Fruit fly (Drosophila melanogaster): ENCODE data around the gene CG7573.

The CG7573 gene

dm6 chr3L:11294496-11295163 lies 16.9 kb upstream of the CG7573 start (continued):
- TF ChIP-seq Bgb (GFP tag; IDR thresholded peaks at IDR 0.05; ENCODE audit: partially characterized antibody) (no peak), cg (GFP tag; optimal IDR thresholded peaks at IDR 0.05) (peak; percentile 79), nom (GFP tag; optimal IDR thresholded peaks at IDR 0.05) (peak; percentile 19), CG8290 (GFP tag; optimal IDR thresholded peaks at IDR 0.05) (no peak), CG8290 (tag; optimal IDR thresholded peaks at IDR 0.05) (peak in 1 of 2 experiments; percentile 12), Fer2 (tag; optimal IDR thresholded peaks at IDR 0.05) (no peak), Trl (optimal IDR thresholded peaks at IDR 0.05) (peak; percentile 79 to 82), Trl (GFP tag; optimal IDR thresholded peaks at IDR 0.05) (peak; percentile 12), bab2 (GFP tag; optimal IDR thresholded peaks at IDR 0.05) (no peak), sr (GFP tag; IDR thresholded peaks at IDR 0.05) (0 out of 3 replicates have a peak, but pooled peaks have one; percentile 15), CG17359 (tag; optimal IDR thresholded peaks at IDR 0.05) (no peak), nau (GFP tag; optimal IDR thresholded peaks at IDR 0.05) (no peak), lab (GFP tag; optimal IDR thresholded peaks at IDR 0.05) (peak; percentile 18), CG10274 (GFP tag; optimal IDR thresholded peaks at IDR 0.05) (peak; percentile 5), zen2 (GFP tag; IDR thresholded peaks at IDR 0.05; ENCODE audit: partially characterized antibody) (no peak), lbe (GFP tag; optimal IDR thresholded peaks at IDR 0.05) (peak; percentile 2), kah (GFP tag; optimal IDR thresholded peaks at IDR 0.05) (peak; percentile 50), ranshi (GFP tag; IDR thresholded peaks at IDR 0.05) (0 out of 2 replicates have a peak, but pooled peaks have one; percentile 21), tna (GFP tag; IDR thresholded peaks at IDR 0.05; ENCODE audit: partially characterized antibody) (0 out of 2 replicates have a peak, but pooled peaks have one; percentile 9), CG6175 (GFP tag; IDR thresholded peaks at IDR 0.05) (peak; percentile 99), stc (GFP tag; IDR thresholded peaks at IDR 0.05) (0 out of 2 replicates have a peak, but pooled peaks have one; percentile 5), crol (GFP tag; IDR thresholded peaks at IDR 0.05) (peak; percentile 63), ssp (GFP tag; IDR thresholded peaks at IDR 0.05) (no peak), Adf1 (GFP tag; IDR thresholded peaks at IDR 0.05) (peak; percentile 68), dati (GFP tag; IDR thresholded peaks at IDR 0.05) (no peak), CG7786 (GFP tag; optimal IDR thresholded peaks at IDR 0.05) (no peak), CG13287 (GFP tag; IDR thresholded peaks at IDR 0.05; ENCODE audit: partially characterized antibody) (peak; percentile 26; the same call in 1 of the 2 replicates), CG1832 (GFP tag; optimal IDR thresholded peaks at IDR 0.05) (peak; percentile 54), ewg (GFP tag; optimal IDR thresholded peaks at IDR 0.05) (no peak), CG14710 (tag; optimal IDR thresholded peaks at IDR 0.05) (no peak), mld (GFP tag; IDR thresholded peaks at IDR 0.05; ENCODE audit: partially characterized antibody) (no peak), inv (GFP tag; IDR thresholded peaks at IDR 0.05; ENCODE audit: partially characterized antibody) (no peak), chinmo (GFP tag; IDR thresholded peaks at IDR 0.05; ENCODE audit: partially characterized antibody) (peak; percentile 92; the same call in 2 of the 4 replicates), Kr (GFP tag; optimal IDR thresholded peaks at IDR 0.05) (no peak), Rx (GFP tag; IDR thresholded peaks at IDR 0.05) (no peak), Dbx (GFP tag; IDR thresholded peaks at IDR 0.05) (0 out of 3 replicates have a peak, but pooled peaks have one; percentile 11), CG5245 (GFP tag; optimal IDR thresholded peaks at IDR 0.05) (no peak), CG9932 (GFP tag; IDR thresholded peaks at IDR 0.05) (peak; percentile 28; the same call in 1 of the 2 replicates), CG5180 (GFP tag; optimal IDR thresholded peaks at IDR 0.05) (peak; percentile 76), Dip2 (GFP tag; IDR thresholded peaks at IDR 0.05) (no peak), so (GFP tag; IDR thresholded peaks at IDR 0.05) (peak; percentile 41; the same call in 1 of the 3 replicates)

Measured in whole organism, embryonic.